Worm (Caenorhabditis elegans): Measurements from ENCODE around the gene hgap-2.

Gene hgap-2

DNA sequence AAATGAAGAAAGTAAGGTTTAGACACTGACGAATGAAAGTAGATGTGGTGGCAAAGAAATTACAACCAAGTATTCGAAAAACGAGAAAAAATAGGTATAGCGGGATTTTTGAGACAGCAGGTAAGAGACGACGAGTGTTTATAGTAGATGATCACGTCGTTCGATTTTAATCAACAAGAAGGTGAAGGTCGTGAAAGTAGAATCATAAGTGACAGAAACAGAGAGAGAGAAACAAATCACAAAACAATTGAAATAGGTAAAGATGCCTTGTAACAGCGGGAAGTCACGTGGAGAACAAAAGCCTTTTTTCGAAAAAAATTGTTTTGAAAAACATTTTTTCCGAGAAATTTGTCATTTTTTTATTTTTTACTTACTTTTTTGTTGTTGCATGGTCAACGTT lies 54.6 kb downstream of the hgap-2 start, which contains the start of gene T22C8.6:
T22C8.6 (minus strand) TSS at position 194 of the 400 bp plus-strand sequence.
- TF ChIP-seq zfp-2 (tag; optimal IDR thresholded peaks at IDR 0.05) (no peak), nhr-28 (tag; optimal IDR thresholded peaks at IDR 0.05) (peak; percentile 16), vab-7 (GFP tag; IDR thresholded peaks at IDR 0.05) (no peak), mdl-1 (tag; optimal IDR thresholded peaks at IDR 0.05) (no peak), mep-1 (tag; optimal IDR thresholded peaks at IDR 0.05) (no peak), T26A8.4 (GFP tag; IDR thresholded peaks at IDR 0.05) (no peak), snpc-1.2 (GFP tag; IDR thresholded peaks at IDR 0.05) (no peak), Y75B8A.6 (GFP tag; IDR thresholded peaks at IDR 0.05) (no peak), hlh-30 (tag; optimal IDR thresholded peaks at IDR 0.05; ENCODE audit: insufficient read depth) (peak; percentile 45), mxl-3 (GFP tag; optimal IDR thresholded peaks at IDR 0.05) (peak; percentile 5), zag-1 (tag; optimal IDR thresholded peaks at IDR 0.05) (no peak), ceh-82 (tag; optimal IDR thresholded peaks at IDR 0.05) (no peak), dpl-1 (GFP tag; optimal IDR thresholded peaks at IDR 0.05) (no peak), arid-1 (GFP tag; conservative IDR thresholded peaks at IDR 0.05) (no peak), hmg-1.1 (GFP tag; IDR thresholded peaks at IDR 0.05) (no peak)

DNA sequence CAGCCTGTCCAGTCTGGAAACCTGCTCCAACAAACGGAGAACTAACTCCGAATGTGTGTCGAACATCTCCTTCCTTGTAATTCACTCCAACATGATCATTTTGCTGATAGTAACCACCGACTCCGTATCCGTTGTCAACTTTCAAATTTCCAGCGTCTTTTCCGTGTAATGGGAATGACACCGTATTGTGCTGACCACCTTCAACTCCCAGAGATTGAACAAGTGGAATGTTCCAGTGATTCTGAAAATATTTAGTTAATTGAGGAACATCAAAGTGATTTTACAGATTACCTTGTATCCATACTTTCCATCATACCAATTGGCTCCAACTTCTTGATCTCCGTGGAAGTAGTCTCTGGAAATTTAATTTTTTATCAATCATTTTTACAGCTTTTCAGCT lies 56.8 kb downstream of the hgap-2 start:
- TF ChIP-seq Y105C5A.15 (GFP tag; IDR thresholded peaks at IDR 0.05) (no peak), aha-1 (tag) (peak; percentile 93), F44E2.7 (GFP tag; IDR thresholded peaks at IDR 0.05) (no peak)

DNA sequence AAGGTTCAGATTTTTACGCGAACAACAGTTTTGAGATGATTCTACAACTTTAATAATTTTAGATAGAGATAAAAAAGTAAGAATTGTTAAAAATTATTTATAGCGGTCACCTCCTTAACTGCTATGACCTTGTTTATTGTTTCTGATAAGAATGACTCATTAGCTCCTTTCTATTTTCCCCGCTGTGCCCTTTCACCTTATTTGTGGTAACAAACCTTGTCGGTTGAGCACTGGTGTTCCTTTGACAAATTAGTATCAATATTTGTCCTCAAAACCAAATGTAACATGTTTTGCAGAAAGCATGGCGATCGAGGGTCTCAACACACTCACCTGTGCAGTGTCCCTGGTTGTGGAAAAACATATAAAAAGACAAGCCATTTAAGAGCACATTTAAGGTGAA lies 58.1 kb downstream of the hgap-2 start:
- no peak for TF ChIP-seq dpl-1 (GFP tag; optimal IDR thresholded peaks at IDR 0.05)
- TF ChIP-seq unc-62 (GFP tag; optimal IDR thresholded peaks at IDR 0.05 in 1 of 2) = peak in 1 of 2 experiments; percentile 78
- no peak for TF ChIP-seq unc-62 (tag; optimal IDR thresholded peaks at IDR 0.05)
- TF ChIP-seq ZK337.2 (GFP tag; IDR thresholded peaks at IDR 0.05) = no peak
- TF ChIP-seq saeg-2 (GFP tag; IDR thresholded peaks at IDR 0.05) = no peak
- no peak for TF ChIP-seq nhr-76 (tag; optimal IDR thresholded peaks at IDR 0.05)
- TF ChIP-seq nhr-42 (GFP tag; IDR thresholded peaks at IDR 0.05) = no peak

DNA sequence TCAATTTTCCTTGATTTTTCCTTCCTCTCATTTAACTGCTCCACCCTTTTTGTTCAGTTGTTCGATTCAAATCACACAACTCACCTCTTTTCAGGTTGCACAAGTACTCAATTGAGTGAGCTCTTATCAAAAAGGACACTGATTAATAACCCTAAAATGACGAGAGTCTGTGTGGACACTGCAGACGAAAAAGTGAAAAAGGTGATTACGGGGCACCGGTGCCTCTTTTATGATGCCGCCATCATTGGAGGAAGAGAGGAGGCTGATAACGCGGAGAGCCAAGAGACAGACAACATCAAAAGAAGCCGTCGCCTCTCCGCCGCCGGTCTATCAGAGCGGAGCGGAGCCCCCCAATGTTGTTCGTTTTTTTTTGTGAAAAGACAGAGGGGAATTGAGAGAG lies 59.6 kb downstream of the hgap-2 start, which contains the start of gene sptf-2:
sptf-2 (plus strand) TSS at position 297 of the 400 bp plus-strand sequence.
- TF ChIP-seq zip-2 (tag; optimal IDR thresholded peaks at IDR 0.05) = no peak
- no peak for TF ChIP-seq dmd-9 (GFP tag; IDR thresholded peaks at IDR 0.05)
- TF ChIP-seq nhr-48 (tag; optimal IDR thresholded peaks at IDR 0.05) = peak; percentile 21
- peak; percentile 76 for TF ChIP-seq nhr-77 (tag; optimal IDR thresholded peaks at IDR 0.05)
- TF ChIP-seq hlh-11 (tag; optimal IDR thresholded peaks at IDR 0.05) = peak; percentile 87
- peak; percentile 86 for TF ChIP-seq tra-1 (GFP tag; IDR thresholded peaks at IDR 0.05)
- peak; percentile 52 for TF ChIP-seq mxl-3 (GFP tag; optimal IDR thresholded peaks at IDR 0.05)
- TF ChIP-seq nhr-6 (tag; optimal IDR thresholded peaks at IDR 0.05) = peak; percentile 59
- no peak for TF ChIP-seq unc-130 (GFP tag; optimal IDR thresholded peaks at IDR 0.05)
- peak; percentile 92 for TF ChIP-seq nhr-28 (tag; optimal IDR thresholded peaks at IDR 0.05)
- TF ChIP-seq nhr-41 (GFP tag; IDR thresholded peaks at IDR 0.05) = peak; percentile 64; the same call in 1 of the 2 replicates
- peak in 1 of 2 experiments; percentile 7 for TF ChIP-seq daf-16 (GFP tag; optimal IDR thresholded peaks at IDR 0.05)
- peak; percentile 85 for TF ChIP-seq daf-16 (tag; optimal IDR thresholded peaks at IDR 0.05)
- peak; percentile 84 for TF ChIP-seq dmd-6 (GFP tag; IDR thresholded peaks at IDR 0.05)
- peak; percentile 50 for TF ChIP-seq aha-1 (tag)
- no peak for TF ChIP-seq lin-13 (GFP tag; optimal IDR thresholded peaks at IDR 0.05)
- peak; percentile 34; the same call in 1 of the 2 replicates for TF ChIP-seq pha-4 (GFP tag; IDR thresholded peaks at IDR 0.05)
- no peak for TF ChIP-seq pha-4 (tag; optimal IDR thresholded peaks at IDR 0.05)
- peak; percentile 97 for TF ChIP-seq pqm-1 (tag; optimal IDR thresholded peaks at IDR 0.05)
- TF ChIP-seq php-3 (GFP tag; IDR thresholded peaks at IDR 0.05) = peak; percentile 97
- peak; percentile 79 for TF ChIP-seq dve-1 (tag; optimal IDR thresholded peaks at IDR 0.05; ENCODE audit: insufficient read depth)
